Worm (Caenorhabditis elegans): ENCODE data around the gene tag-342.

tag-342 gene

ce11 chrIII:9501072-9501471, 33.1 kb downstream of the tag-342 start:
- TF ChIP-seq cog-1 (tag; optimal IDR thresholded peaks at IDR 0.05): no peak
- TF ChIP-seq ztf-23 (GFP tag; IDR thresholded peaks at IDR 0.05): no peak
- no peak for TF ChIP-seq ztf-29 (GFP tag; IDR thresholded peaks at IDR 0.05)
- no peak for TF ChIP-seq ref-1 (GFP tag; conservative IDR thresholded peaks at IDR 0.05)
- no peak for TF ChIP-seq klf-2 (GFP tag; conservative IDR thresholded peaks at IDR 0.05)
- TF ChIP-seq flt-1 (GFP tag; IDR thresholded peaks at IDR 0.05): no peak
- no peak for TF ChIP-seq tab-1 (GFP tag; IDR thresholded peaks at IDR 0.05)
- no peak for TF ChIP-seq T22C8.4 (GFP tag; IDR thresholded peaks at IDR 0.05)
- TF ChIP-seq med-1 (GFP tag; optimal IDR thresholded peaks at IDR 0.05; ENCODE audit: insufficient read depth): no peak

ce11 chrIII:9502155-9502714, 34.3 kb downstream of the tag-342 start:
- TF ChIP-seq ztf-29 (GFP tag; IDR thresholded peaks at IDR 0.05): no peak
- no peak for TF ChIP-seq flt-1 (GFP tag; IDR thresholded peaks at IDR 0.05)
- TF ChIP-seq med-1 (GFP tag; optimal IDR thresholded peaks at IDR 0.05; ENCODE audit: insufficient read depth): no peak
- no peak for TF ChIP-seq tab-1 (GFP tag; IDR thresholded peaks at IDR 0.05)
- no peak for TF ChIP-seq T22C8.4 (GFP tag; IDR thresholded peaks at IDR 0.05)

ce11 chrIII:9504347-9504746, 36.4 kb downstream of the tag-342 start:
- TF ChIP-seq flt-1 (GFP tag; IDR thresholded peaks at IDR 0.05): no peak
- no peak for TF ChIP-seq klf-2 (GFP tag; conservative IDR thresholded peaks at IDR 0.05)
- no peak for TF ChIP-seq cog-1 (tag; optimal IDR thresholded peaks at IDR 0.05)

DNA sequence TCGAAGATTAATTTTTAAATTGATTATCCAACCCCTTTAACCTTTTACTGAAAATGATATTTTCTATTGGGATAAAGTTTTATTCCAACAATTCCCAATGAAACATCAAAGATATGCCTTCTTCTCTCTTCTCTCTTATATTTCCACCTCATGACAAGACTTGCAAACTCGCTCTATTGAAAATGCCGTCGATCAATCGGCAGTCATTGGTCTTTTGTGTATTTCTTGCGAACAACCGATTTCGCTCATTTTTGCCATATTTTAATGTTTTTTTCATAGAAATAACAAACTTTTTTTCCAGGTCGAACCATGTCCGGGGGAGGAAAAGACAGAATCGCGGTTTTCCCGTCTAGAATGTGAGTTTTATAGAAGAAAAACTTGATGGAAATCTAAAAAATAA, 39.8 kb downstream of the tag-342 start, which contains the start of gene vha-14:
TSS of gene vha-14 (plus strand) at position 302 of the 400 bp plus-strand sequence.
- TF ChIP-seq T22C8.4 (GFP tag; IDR thresholded peaks at IDR 0.05) (no peak), ref-1 (GFP tag; conservative IDR thresholded peaks at IDR 0.05) (no peak), tab-1 (GFP tag; IDR thresholded peaks at IDR 0.05) (no peak), ztf-23 (GFP tag; IDR thresholded peaks at IDR 0.05) (no peak), cog-1 (tag; optimal IDR thresholded peaks at IDR 0.05) (no peak), ztf-29 (GFP tag; IDR thresholded peaks at IDR 0.05) (no peak), flt-1 (GFP tag; IDR thresholded peaks at IDR 0.05) (no peak), klf-2 (GFP tag; conservative IDR thresholded peaks at IDR 0.05) (no peak), med-1 (GFP tag; optimal IDR thresholded peaks at IDR 0.05; ENCODE audit: insufficient read depth) (no peak)

DNA sequence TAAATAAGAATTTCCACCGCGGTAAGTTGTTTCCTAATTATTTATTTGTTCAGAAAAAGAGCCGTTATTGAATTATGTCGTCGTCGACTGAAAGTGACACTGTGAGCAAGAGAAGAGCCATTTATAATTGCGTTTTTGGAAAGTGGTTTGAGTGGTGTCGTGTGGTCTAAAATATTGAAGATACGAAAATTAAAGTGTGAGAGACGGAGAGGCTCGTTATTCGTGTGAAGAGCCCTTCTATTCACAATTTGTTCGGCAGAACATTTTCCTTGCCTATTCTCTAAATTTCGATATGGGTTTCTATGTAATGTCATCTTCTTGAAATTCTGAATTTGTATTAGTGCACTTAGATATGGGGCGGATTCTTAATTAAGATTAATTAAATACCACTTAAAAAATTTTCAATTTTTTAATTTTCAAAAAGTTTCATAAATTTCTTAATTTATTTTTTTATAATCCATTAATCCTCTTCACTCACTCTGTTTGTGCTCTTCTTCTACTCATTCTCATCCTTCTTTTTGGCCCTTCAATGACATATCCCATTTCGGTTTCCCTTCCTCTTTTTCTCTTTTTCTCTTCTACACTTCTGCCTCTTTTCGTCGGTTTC, 41.9 kb downstream of the tag-342 start:
- TF ChIP-seq ztf-23 (GFP tag; IDR thresholded peaks at IDR 0.05) (no peak), flt-1 (GFP tag; IDR thresholded peaks at IDR 0.05) (no peak), ztf-29 (GFP tag; IDR thresholded peaks at IDR 0.05) (no peak), med-1 (GFP tag; optimal IDR thresholded peaks at IDR 0.05; ENCODE audit: insufficient read depth) (no peak), klf-2 (GFP tag; conservative IDR thresholded peaks at IDR 0.05) (no peak), T22C8.4 (GFP tag; IDR thresholded peaks at IDR 0.05) (no peak), cog-1 (tag; optimal IDR thresholded peaks at IDR 0.05) (no peak), ref-1 (GFP tag; conservative IDR thresholded peaks at IDR 0.05) (no peak), tab-1 (GFP tag; IDR thresholded peaks at IDR 0.05) (no peak)

- TF ChIP-seq T22C8.4 (GFP tag; IDR thresholded peaks at IDR 0.05) (no peak), ztf-29 (GFP tag; IDR thresholded peaks at IDR 0.05) (no peak)
These were observed 43.1 kb downstream of the tag-342 start, which contains the start of gene F55H2.5 for ce11 chrIII:9511055-9511520. Gene F55H2.5 (plus strand): TSS chrIII:9511470.

ce11 chrIII:9511660-9512059, 43.7 kb downstream of the tag-342 start:
- no peak for TF ChIP-seq ztf-29 (GFP tag; IDR thresholded peaks at IDR 0.05)

ce11 chrIII:9513006-9513405, 45.0 kb downstream of the tag-342 start:
- TF ChIP-seq cog-1 (tag; optimal IDR thresholded peaks at IDR 0.05) (no peak), med-1 (GFP tag; optimal IDR thresholded peaks at IDR 0.05; ENCODE audit: insufficient read depth) (no peak), ztf-23 (GFP tag; IDR thresholded peaks at IDR 0.05) (no peak), tab-1 (GFP tag; IDR thresholded peaks at IDR 0.05) (no peak), klf-2 (GFP tag; conservative IDR thresholded peaks at IDR 0.05) (no peak), ref-1 (GFP tag; conservative IDR thresholded peaks at IDR 0.05) (no peak), ztf-29 (GFP tag; IDR thresholded peaks at IDR 0.05) (no peak), T22C8.4 (GFP tag; IDR thresholded peaks at IDR 0.05) (no peak), flt-1 (GFP tag; IDR thresholded peaks at IDR 0.05) (no peak)

ce11 chrIII:9513569-9513968, 45.6 kb downstream of the tag-342 start, which contains the start of gene F55H2.8:
Gene F55H2.8 (plus strand): TSS chrIII:9513869.
- TF ChIP-seq cog-1 (tag; optimal IDR thresholded peaks at IDR 0.05) (no peak), ztf-23 (GFP tag; IDR thresholded peaks at IDR 0.05) (no peak), ztf-29 (GFP tag; IDR thresholded peaks at IDR 0.05) (no peak), ref-1 (GFP tag; conservative IDR thresholded peaks at IDR 0.05) (no peak), med-1 (GFP tag; optimal IDR thresholded peaks at IDR 0.05; ENCODE audit: insufficient read depth) (no peak), T22C8.4 (GFP tag; IDR thresholded peaks at IDR 0.05) (no peak), tab-1 (GFP tag; IDR thresholded peaks at IDR 0.05) (no peak), klf-2 (GFP tag; conservative IDR thresholded peaks at IDR 0.05) (no peak), flt-1 (GFP tag; IDR thresholded peaks at IDR 0.05) (no peak)

ce11 chrIII:9516148-9516547, 48.2 kb downstream of the tag-342 start, which contains the start of gene F55H2.7:
Gene F55H2.7 (minus strand): TSS chrIII:9516248.
- no peak for TF ChIP-seq ztf-23 (GFP tag; IDR thresholded peaks at IDR 0.05)
- no peak for TF ChIP-seq tab-1 (GFP tag; IDR thresholded peaks at IDR 0.05)
- no peak for TF ChIP-seq ztf-29 (GFP tag; IDR thresholded peaks at IDR 0.05)
- TF ChIP-seq ref-1 (GFP tag; conservative IDR thresholded peaks at IDR 0.05): no peak
- TF ChIP-seq T22C8.4 (GFP tag; IDR thresholded peaks at IDR 0.05): no peak
- no peak for TF ChIP-seq flt-1 (GFP tag; IDR thresholded peaks at IDR 0.05)
- TF ChIP-seq cog-1 (tag; optimal IDR thresholded peaks at IDR 0.05): no peak
- TF ChIP-seq klf-2 (GFP tag; conservative IDR thresholded peaks at IDR 0.05): no peak
- no peak for TF ChIP-seq med-1 (GFP tag; optimal IDR thresholded peaks at IDR 0.05; ENCODE audit: insufficient read depth)

All from whole organism, midembryonic.